Worm (Caenorhabditis elegans) whole organism, mixed stage, embryonic: Measurements from ENCODE around the gene epic-2.

Experiments
- blmp-1 ChIP-seq: fragments of 150-350 bp; optimal IDR thresholded peaks from 2 replicates; lab custom pipeline; 2014; ENCODE audit warnings: missing biosample characterization, missing genetic modification characterization
- elt-3 ChIP-seq: fragments of 150-350 bp; optimal IDR thresholded peaks from 2 replicates; lab custom pipeline; 2014; ENCODE audit warnings: missing biosample characterization, missing genetic modification characterization
- hlh-1 ChIP-seq: fragments of 150-350 bp; optimal IDR thresholded peaks from 2 replicates; lab custom pipeline; 2014; ENCODE audit warnings: missing biosample characterization, missing genetic modification reagents, missing genetic modification characterization
- lsy-2 ChIP-seq: fragments of 150-350 bp; optimal IDR thresholded peaks from 2 replicates; lab custom pipeline; 2014; ENCODE audit warnings: missing biosample characterization, missing genetic modification characterization
- mep-1 ChIP-seq: fragments of 150-350 bp; optimal IDR thresholded peaks from 2 replicates; lab custom pipeline; 2017; ENCODE audit warnings: missing biosample characterization, missing genetic modification reagents, missing genetic modification characterization, inconsistent platforms
- nhr-76 ChIP-seq: sonication (generic microtip); optimal IDR thresholded peaks from 2 replicates; lab custom pipeline; 2017; ENCODE audit warnings: missing biosample characterization, missing genetic modification characterization
- pha-4 ChIP-seq: fragments of 150-350 bp; optimal IDR thresholded peaks from 2 replicates; lab custom pipeline; 2018; ENCODE audit warnings: missing biosample characterization, missing genetic modification reagents, missing genetic modification characterization
- snpc-4 ChIP-seq: fragments of 150-350 bp; optimal IDR thresholded peaks from 2 replicates; lab custom pipeline; 2014; ENCODE audit warnings: missing biosample characterization, missing genetic modification characterization

DNA sequence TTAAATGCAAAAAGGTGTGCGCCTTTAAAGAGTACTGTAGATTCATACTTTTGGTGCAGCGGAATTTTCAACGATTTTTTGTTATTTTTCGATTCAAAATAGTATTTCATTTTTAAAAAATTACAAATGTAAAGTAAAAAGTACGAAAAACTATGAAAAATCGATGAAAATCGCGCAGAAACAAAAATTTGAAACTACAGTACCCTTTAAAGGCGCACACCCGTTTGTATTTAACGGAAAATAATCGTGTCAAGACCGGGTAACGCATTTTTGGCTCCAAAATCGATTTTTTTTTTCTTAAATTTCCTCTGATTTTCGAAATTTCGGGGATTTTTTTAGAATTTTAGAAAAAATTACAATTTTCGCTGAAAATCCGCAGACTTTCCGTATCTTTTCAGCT is 12.6 kb upstream of the epic-2 start:
- TF ChIP-seq hlh-1 (tag; lab: Kevin White, UChicago) (no peak), lsy-2 (tag; lab: Kevin White, UChicago) (no peak), blmp-1 (tag; lab: Kevin White, UChicago) (no peak), mep-1 (no peak), pha-4 (tag; lab: Kevin White, UChicago) (no peak), nhr-76 (tag; lab: Kevin White, UChicago) (no peak), elt-3 (no peak), snpc-4 (tag; lab: Kevin White, UChicago) (no peak)
